Worm (Caenorhabditis elegans): Measurements from ENCODE around the gene F14F9.2.

- TF ChIP-seq nhr-11 (tag; optimal IDR thresholded peaks at IDR 0.05) (no peak), elt-3 (tag; optimal IDR thresholded peaks at IDR 0.05) (no peak), nhr-28 (tag; optimal IDR thresholded peaks at IDR 0.05) (no peak), ztf-4 (tag; optimal IDR thresholded peaks at IDR 0.05) (no peak), lin-15B (tag; optimal IDR thresholded peaks at IDR 0.05) (no peak), ama-1 (optimal IDR thresholded peaks at IDR 0.05) (no peak), skn-1 (tag; optimal IDR thresholded peaks at IDR 0.05) (no peak), nhr-43 (tag; optimal IDR thresholded peaks at IDR 0.05; ENCODE audit: poor library complexity, severe bottlenecking) (no peak), pqm-1 (tag; optimal IDR thresholded peaks at IDR 0.05) (peak; percentile 42), ztf-11 (tag; optimal IDR thresholded peaks at IDR 0.05) (no peak), snpc-4 (tag; optimal IDR thresholded peaks at IDR 0.05) (no peak), R02D3.7 (tag; optimal IDR thresholded peaks at IDR 0.05) (no peak)
Observed at ce11 chrV:5178051-5178450, 33.4 kb downstream of the F14F9.2 start.
